Worm (Caenorhabditis elegans) whole organism, mixed stage, embryonic: ENCODE measurements around the gene B0454.26.
A peak's percentile ranks its signal among the peaks of the same experiment; 100 is the strongest.

Experiments used
- M03D4.4 ChIP-seq: sonication (generic microtip); optimal IDR thresholded peaks from 2 replicates; lab custom pipeline; 2017; ENCODE audit warnings: mild to moderate bottlenecking, missing genetic modification characterization, missing compliant biosample characterization
- bed-3 ChIP-seq: fragments of 200-800 bp; sonication (Bioruptor generic); optimal IDR thresholded peaks from 3 replicates; lab custom pipeline; 2018; ENCODE audit warnings: mild to moderate bottlenecking, missing genetic modification characterization, moderate library complexity, missing compliant biosample characterization
- blmp-1 ChIP-seq: fragments of 150-350 bp; optimal IDR thresholded peaks from 2 replicates; lab custom pipeline; 2014; ENCODE audit warnings: missing biosample characterization, missing genetic modification characterization
- ceh-39 ChIP-seq: fragments of 150-350 bp; optimal IDR thresholded peaks from 2 replicates; lab custom pipeline; 2014; ENCODE audit warnings: missing biosample characterization, missing genetic modification characterization
- ceh-43 ChIP-seq: fragments of 200-800 bp; sonication (Bioruptor generic); optimal IDR thresholded peaks from 2 replicates; lab custom pipeline; 2018; ENCODE audit warnings: mild to moderate bottlenecking, missing genetic modification characterization, moderate library complexity, missing compliant biosample characterization
- ceh-83 ChIP-seq: fragments of 200-800 bp; sonication (Bioruptor generic); optimal IDR thresholded peaks from 2 replicates; lab custom pipeline; 2018; ENCODE audit warnings: mild to moderate bottlenecking, missing genetic modification characterization, missing compliant biosample characterization
- ces-1 ChIP-seq: fragments of 150-350 bp; optimal IDR thresholded peaks from 2 replicates; lab custom pipeline; 2014; ENCODE audit warnings: missing biosample characterization, missing genetic modification reagents, missing genetic modification characterization
- cnd-1 ChIP-seq: fragments of 200-800 bp; sonication (Bioruptor generic); optimal IDR thresholded peaks from 2 replicates; lab custom pipeline; 2018; ENCODE audit warnings: mild to moderate bottlenecking, missing genetic modification characterization, missing compliant biosample characterization
- drap-1 ChIP-seq: fragments of 200-800 bp; sonication (Bioruptor generic); optimal IDR thresholded peaks from 3 replicates; lab custom pipeline; 2018; ENCODE audit warnings: mild to moderate bottlenecking, missing genetic modification characterization, missing compliant biosample characterization
- elt-1 ChIP-seq: sonication (generic microtip); optimal IDR thresholded peaks from 2 replicates; lab custom pipeline; 2017; ENCODE audit warnings: missing genetic modification characterization, mild to moderate bottlenecking, missing compliant biosample characterization, antibody characterized with exemption, moderate library complexity, borderline replicate concordance; ENCODE audit not compliant: insufficient read depth
- elt-3 ChIP-seq: fragments of 150-350 bp; optimal IDR thresholded peaks from 2 replicates; lab custom pipeline; 2014; ENCODE audit warnings: missing biosample characterization, missing genetic modification characterization
- flh-1 ChIP-seq: fragments of 200-800 bp; sonication (Bioruptor generic); optimal IDR thresholded peaks from 2 replicates; lab custom pipeline; 2018; ENCODE audit warnings: mild to moderate bottlenecking, missing genetic modification characterization, moderate library complexity, missing compliant biosample characterization
- ham-2 ChIP-seq: fragments of 200-800 bp; sonication (Bioruptor generic); optimal IDR thresholded peaks from 2 replicates; lab custom pipeline; 2018; ENCODE audit warnings: mild to moderate bottlenecking, missing genetic modification characterization, missing compliant biosample characterization
- lin-13 ChIP-seq: fragments of 150-350 bp; optimal IDR thresholded peaks from 2 replicates; lab custom pipeline; 2014; ENCODE audit warnings: missing biosample characterization, missing genetic modification characterization
- lin-32 ChIP-seq: fragments of 200-800 bp; sonication (Bioruptor generic); optimal IDR thresholded peaks from 2 replicates; lab custom pipeline; 2018; ENCODE audit warnings: mild to moderate bottlenecking, missing genetic modification characterization, missing compliant biosample characterization
- lsy-2 ChIP-seq: fragments of 150-350 bp; optimal IDR thresholded peaks from 2 replicates; lab custom pipeline; 2014; ENCODE audit warnings: missing biosample characterization, missing genetic modification characterization
- mab-5 ChIP-seq: fragments of 150-350 bp; optimal IDR thresholded peaks from 2 replicates; lab custom pipeline; 2014; ENCODE audit warnings: missing biosample characterization, missing genetic modification characterization
- mep-1 ChIP-seq: fragments of 150-350 bp; optimal IDR thresholded peaks from 2 replicates; lab custom pipeline; 2017; ENCODE audit warnings: missing biosample characterization, missing genetic modification reagents, missing genetic modification characterization, inconsistent platforms
- mls-2 ChIP-seq: sonication (generic microtip); optimal IDR thresholded peaks from 2 replicates; lab custom pipeline; 2016; ENCODE audit warnings: mild to moderate bottlenecking, missing genetic modification characterization, moderate library complexity, missing compliant biosample characterization
- nhr-2 ChIP-seq: fragments of 150-350 bp; optimal IDR thresholded peaks from 2 replicates; lab custom pipeline; 2014; ENCODE audit warnings: missing biosample characterization, missing genetic modification characterization
- nhr-237 ChIP-seq: fragments of 150-350 bp; optimal IDR thresholded peaks from 2 replicates; lab custom pipeline; 2014; ENCODE audit warnings: missing biosample characterization, missing genetic modification characterization
- nhr-28 ChIP-seq: fragments of 150-350 bp; optimal IDR thresholded peaks from 2 replicates; lab custom pipeline; 2014; ENCODE audit warnings: missing biosample characterization, missing genetic modification characterization
- nhr-76 ChIP-seq: sonication (generic microtip); optimal IDR thresholded peaks from 2 replicates; lab custom pipeline; 2017; ENCODE audit warnings: missing biosample characterization, missing genetic modification characterization
- pha-4 ChIP-seq: fragments of 150-350 bp; optimal IDR thresholded peaks from 2 replicates; lab custom pipeline; 2018; ENCODE audit warnings: missing biosample characterization, missing genetic modification reagents, missing genetic modification characterization
- sem-2 ChIP-seq: fragments of 200-800 bp; sonication (Bioruptor generic); optimal IDR thresholded peaks from 2 replicates; lab custom pipeline; 2018; ENCODE audit warnings: mild to moderate bottlenecking, missing genetic modification characterization, missing compliant biosample characterization
- snpc-4 ChIP-seq: fragments of 150-350 bp; optimal IDR thresholded peaks from 2 replicates; lab custom pipeline; 2014; ENCODE audit warnings: missing biosample characterization, missing genetic modification characterization
- sptf-1 ChIP-seq: sonication (generic microtip); optimal IDR thresholded peaks from 2 replicates; lab custom pipeline; 2017; ENCODE audit warnings: mild to moderate bottlenecking, missing genetic modification characterization, moderate library complexity, missing compliant biosample characterization
- tbx-8 ChIP-seq: fragments of 200-800 bp; sonication (Bioruptor generic); optimal IDR thresholded peaks from 2 replicates; lab custom pipeline; 2018; ENCODE audit warnings: mild to moderate bottlenecking, missing genetic modification characterization, moderate library complexity, missing compliant biosample characterization
- unc-120 ChIP-seq: sonication (generic microtip); optimal IDR thresholded peaks from 2 replicates; lab custom pipeline; 2017; ENCODE audit warnings: missing genetic modification characterization, missing compliant biosample characterization; ENCODE audit not compliant: poor library complexity, severe bottlenecking
- unc-39 ChIP-seq: fragments of 150-350 bp; optimal IDR thresholded peaks from 2 replicates; lab custom pipeline; 2014; ENCODE audit warnings: missing biosample characterization, missing genetic modification characterization
- unc-62 ChIP-seq: fragments of 150-350 bp; optimal IDR thresholded peaks from 2 replicates; lab custom pipeline; 2014; ENCODE audit warnings: missing biosample characterization, missing genetic modification reagents, missing genetic modification characterization
- zip-8 ChIP-seq: fragments of 150-350 bp; optimal IDR thresholded peaks from 2 replicates; lab custom pipeline; 2014; ENCODE audit warnings: missing biosample characterization, missing genetic modification characterization

B0454.26 gene

DNA sequence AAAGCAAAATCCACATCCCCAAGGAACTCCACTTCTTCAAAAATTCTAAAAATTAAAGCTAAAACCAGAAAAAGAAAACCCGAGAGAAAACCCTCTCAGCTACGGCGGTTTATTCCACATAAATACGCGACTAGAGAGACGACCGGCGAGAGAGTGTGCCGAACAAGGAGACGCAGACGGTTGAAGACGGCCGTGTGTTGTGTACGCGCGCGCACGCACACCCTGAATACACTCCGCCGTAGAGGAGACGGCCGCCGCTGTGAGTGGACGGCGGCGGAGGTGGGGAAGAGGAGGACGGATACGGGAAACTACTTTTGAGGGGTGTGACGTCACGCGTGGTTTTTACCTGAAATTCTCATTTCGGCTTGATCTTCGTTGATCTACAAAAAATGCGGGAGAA is 16.3 kb upstream of the B0454.26 start:
- TF ChIP-seq zip-8 (tag; lab: Kevin White, UChicago) (no peak), pha-4 (tag; lab: Kevin White, UChicago) (peak; percentile 10), M03D4.4 (tag; lab: Kevin White, UChicago) (no peak)

DNA sequence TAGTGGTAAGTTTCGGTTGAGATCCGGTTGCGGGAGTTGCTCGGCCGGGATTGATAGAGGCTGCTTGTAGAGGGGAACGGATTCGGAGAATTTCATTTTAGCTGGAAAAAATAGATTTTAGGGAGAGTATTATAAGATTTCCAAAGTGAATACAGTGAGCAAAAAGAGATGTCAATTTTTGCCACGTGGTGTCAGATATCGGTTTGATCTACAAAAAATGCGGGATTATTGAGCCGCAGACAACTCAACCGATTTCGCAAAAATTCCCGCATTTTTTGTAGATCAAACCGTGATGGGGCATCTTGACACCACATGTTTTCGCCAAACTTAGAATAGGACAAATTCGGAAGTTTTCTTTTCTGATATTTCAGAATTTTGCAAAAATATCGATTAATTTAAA is 15.9 kb upstream of the B0454.26 start, which contains the start of gene lido-13:
Gene lido-13, minus strand, starts transcription at position 101 of the 400 bp plus-strand sequence.
- TF ChIP-seq ham-2 (GFP tag; lab: Kevin White, UChicago): no peak
- no peak for TF ChIP-seq nhr-237
- TF ChIP-seq lin-32: no peak
- TF ChIP-seq blmp-1: no peak
- TF ChIP-seq cnd-1 (tag; lab: Kevin White, UChicago): no peak
- no peak for TF ChIP-seq elt-1 (tag; lab: Kevin White, UChicago)
- TF ChIP-seq lsy-2: no peak
- TF ChIP-seq unc-120 (tag; lab: Kevin White, UChicago): no peak
- no peak for TF ChIP-seq elt-3
- TF ChIP-seq ceh-39 (tag; lab: Kevin White, UChicago): no peak
- TF ChIP-seq bed-3: no peak
- TF ChIP-seq flh-1: no peak
- no peak for TF ChIP-seq snpc-4 (tag; lab: Kevin White, UChicago)
- TF ChIP-seq mep-1 (tag; lab: Kevin White, UChicago): no peak
- TF ChIP-seq unc-39 (tag; lab: Kevin White, UChicago): no peak
- no peak for TF ChIP-seq lin-13 (tag; lab: Kevin White, UChicago)
- no peak for TF ChIP-seq nhr-28 (tag; lab: Kevin White, UChicago)

ce11 chrII:3053689-3054088 is 15.3 kb upstream of the B0454.26 start:
- TF ChIP-seq snpc-4 (tag; lab: Kevin White, UChicago) (no peak), elt-3 (no peak), sem-2 (GFP tag; lab: Kevin White, UChicago) (no peak), pha-4 (tag; lab: Kevin White, UChicago) (no peak), zip-8 (tag; lab: Kevin White, UChicago) (no peak), lin-13 (tag; lab: Kevin White, UChicago) (no peak), flh-1 (no peak), ces-1 (no peak), nhr-28 (tag; lab: Kevin White, UChicago) (no peak), nhr-76 (tag; lab: Kevin White, UChicago) (no peak)

ce11 chrII:3052843-3053242 is 14.5 kb upstream of the B0454.26 start:
- TF ChIP-seq mep-1 (tag; lab: Kevin White, UChicago) (no peak), lin-32 (no peak), ceh-39 (tag; lab: Kevin White, UChicago) (no peak), cnd-1 (tag; lab: Kevin White, UChicago) (no peak), pha-4 (tag; lab: Kevin White, UChicago) (no peak), unc-39 (tag; lab: Kevin White, UChicago) (no peak), unc-120 (tag; lab: Kevin White, UChicago) (no peak), nhr-28 (tag; lab: Kevin White, UChicago) (no peak), blmp-1 (no peak), ceh-83 (GFP tag; lab: Kevin White, UChicago) (no peak), nhr-76 (tag; lab: Kevin White, UChicago) (no peak), lsy-2 (no peak), nhr-237 (no peak), sem-2 (GFP tag; lab: Kevin White, UChicago) (no peak), bed-3 (no peak), M03D4.4 (tag; lab: Kevin White, UChicago) (no peak), drap-1 (no peak), elt-1 (tag; lab: Kevin White, UChicago) (no peak), tbx-8 (GFP tag; lab: Kevin White, UChicago) (no peak), lin-13 (tag; lab: Kevin White, UChicago) (no peak)

DNA sequence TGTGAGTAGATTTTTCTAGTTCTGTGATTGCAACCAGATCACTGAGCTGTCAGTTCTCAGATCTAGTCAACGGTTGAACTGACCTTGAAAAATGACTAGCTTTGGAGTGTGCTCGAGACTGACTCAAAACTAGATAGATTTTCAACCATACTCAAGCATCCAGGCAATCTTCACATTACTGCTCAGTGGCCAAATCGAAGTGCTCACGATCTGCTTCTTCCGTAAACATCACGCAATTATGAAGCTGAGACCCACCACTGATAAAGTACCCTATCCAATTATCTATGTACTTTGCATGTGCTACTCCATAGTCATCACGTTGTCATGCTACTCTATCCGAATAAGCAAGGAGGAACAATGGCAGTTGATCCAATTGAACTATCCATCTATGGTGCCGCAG is 13.0 kb upstream of the B0454.26 start:
- no peak for TF ChIP-seq unc-120 (tag; lab: Kevin White, UChicago)
- TF ChIP-seq bed-3: no peak
- no peak for TF ChIP-seq nhr-237
- no peak for TF ChIP-seq sptf-1 (tag; lab: Kevin White, UChicago)
- TF ChIP-seq lin-32: no peak

ce11 chrII:3050703-3051102 is 12.3 kb upstream of the B0454.26 start, which contains the start of gene sri-31:
Gene sri-31 (plus strand): TSS chrII:3051003.
- TF ChIP-seq M03D4.4 (tag; lab: Kevin White, UChicago): no peak
- no peak for TF ChIP-seq pha-4 (tag; lab: Kevin White, UChicago)
- TF ChIP-seq nhr-2 (tag; lab: Kevin White, UChicago): no peak
- TF ChIP-seq mls-2 (tag; lab: Kevin White, UChicago): no peak
- TF ChIP-seq lin-32: no peak
- no peak for TF ChIP-seq nhr-237
- TF ChIP-seq bed-3: no peak
- no peak for TF ChIP-seq flh-1
- TF ChIP-seq mab-5 (tag; lab: Kevin White, UChicago): no peak
- TF ChIP-seq nhr-76 (tag; lab: Kevin White, UChicago): no peak
- no peak for TF ChIP-seq tbx-8 (GFP tag; lab: Kevin White, UChicago)
- no peak for TF ChIP-seq lin-13 (tag; lab: Kevin White, UChicago)
- TF ChIP-seq ceh-39 (tag; lab: Kevin White, UChicago): no peak
- no peak for TF ChIP-seq sem-2 (GFP tag; lab: Kevin White, UChicago)
- no peak for TF ChIP-seq unc-39 (tag; lab: Kevin White, UChicago)
- no peak for TF ChIP-seq nhr-28 (tag; lab: Kevin White, UChicago)
- TF ChIP-seq ceh-43: no peak
- TF ChIP-seq ham-2 (GFP tag; lab: Kevin White, UChicago): no peak
- TF ChIP-seq elt-3: no peak
- no peak for TF ChIP-seq unc-62 (GFP tag; lab: Kevin White, UChicago)
